Worm (Caenorhabditis elegans) whole organism, L1 larva: ENCODE measurements around the gene lite-1.

Experiments used
- C04F5.9 ChIP-seq: sonication (generic microtip); optimal IDR thresholded peaks from 2 replicates; lab custom pipeline; 2016; ENCODE audit warnings: missing genetic modification characterization, missing compliant biosample characterization
- Y116A8C.19 ChIP-seq: sonication (generic microtip); optimal IDR thresholded peaks from 2 replicates; lab custom pipeline; 2016; ENCODE audit warnings: missing compliant biosample characterization, missing genetic modification characterization, borderline replicate concordance
- alr-1 ChIP-seq: fragments of 200-800 bp; sonication (Bioruptor generic); optimal IDR thresholded peaks from 2 replicates; lab custom pipeline; 2018; ENCODE audit warnings: borderline replicate concordance, mild to moderate bottlenecking, missing genetic modification characterization, missing compliant biosample characterization
- aly-2 ChIP-seq: fragments of 150-350 bp; optimal IDR thresholded peaks from 2 replicates; lab custom pipeline; 2014; ENCODE audit warnings: missing biosample characterization, missing genetic modification characterization
- ceh-88 ChIP-seq: fragments of 200-800 bp; sonication (Bioruptor generic); IDR thresholded peaks from 2 replicates; pipeline ENCODE4 v1.3.6; 2022; ENCODE audit warnings: missing genetic modification characterization, missing compliant biosample characterization
- ceh-90 ChIP-seq: sonication (generic microtip); optimal IDR thresholded peaks from 2 replicates; lab custom pipeline; 2016; ENCODE audit warnings: missing genetic modification characterization, missing compliant biosample characterization
- ces-1 ChIP-seq: fragments of 150-350 bp; optimal IDR thresholded peaks from 2 replicates; lab custom pipeline; 2014; ENCODE audit warnings: missing biosample characterization, missing genetic modification reagents, missing genetic modification characterization
- dpl-1 ChIP-seq, 3 experiments: fragments of 150-350 bp in 2 of 3; sonication (generic microtip) in 1 of 3; optimal IDR thresholded peaks; 2 replicates each; lab custom pipeline; 2014 to 2017; ENCODE audit warnings: missing biosample characterization in 3 of 3, missing genetic modification characterization in 3 of 3, missing genetic modification reagents in 3 of 3
- dsc-1 ChIP-seq: sonication (generic microtip); optimal IDR thresholded peaks from 2 replicates; lab custom pipeline; 2016; ENCODE audit warnings: mild to moderate bottlenecking, missing genetic modification characterization, missing compliant biosample characterization
- efl-3 ChIP-seq: fragments of 200-800 bp; sonication (Bioruptor generic); optimal IDR thresholded peaks from 2 replicates; lab custom pipeline; 2018; ENCODE audit warnings: mild to moderate bottlenecking, missing genetic modification characterization, missing compliant biosample characterization
- egl-13 ChIP-seq: sonication (generic microtip); optimal IDR thresholded peaks from 2 replicates; lab custom pipeline; 2016; ENCODE audit warnings: missing genotype, missing genetic modification reagents, missing genetic modification characterization, missing compliant biosample characterization
- egl-27 ChIP-seq, 2 experiments: fragments of 150-350 bp in 1 of 2; sonication (generic microtip); optimal IDR thresholded peaks; 3 replicates each; lab custom pipeline; 2017 to 2018; ENCODE audit warnings: missing biosample characterization in 2 of 2, missing genetic modification characterization in 2 of 2, missing genetic modification reagents in 2 of 2
- elt-3 ChIP-seq, 6 experiments: fragments of 150-350 bp in 1 of 6; sonication (generic microtip); optimal IDR thresholded peaks; 2 replicates each; lab custom pipeline; 2017 to 2018; ENCODE audit warnings: missing biosample characterization in 6 of 6, missing genetic modification characterization in 6 of 6, inconsistent platforms in 1 of 6
- fkh-10 ChIP-seq: sonication (generic microtip); optimal IDR thresholded peaks from 2 replicates; lab custom pipeline; 2017; ENCODE audit warnings: missing biosample characterization, missing genetic modification reagents, missing genetic modification characterization
- fkh-4 ChIP-seq: sonication (generic microtip); optimal IDR thresholded peaks from 2 replicates; lab custom pipeline; 2016; ENCODE audit warnings: missing compliant biosample characterization, missing genetic modification characterization, borderline replicate concordance
- fos-1 ChIP-seq: fragments of 150-350 bp; optimal IDR thresholded peaks from 2 replicates; lab custom pipeline; 2014; ENCODE audit warnings: missing biosample characterization, missing genetic modification characterization
- grh-1 ChIP-seq: fragments of 200-800 bp; sonication (Bioruptor generic); IDR thresholded peaks from 2 replicates; pipeline ENCODE4 v1.3.6; 2022; ENCODE audit warnings: missing genetic modification reagents, missing genetic modification characterization, missing compliant biosample characterization
- hlh-17 ChIP-seq: fragments of 200-800 bp; sonication (Bioruptor generic); optimal IDR thresholded peaks from 2 replicates; lab custom pipeline; 2018; ENCODE audit warnings: missing genetic modification characterization, mild to moderate bottlenecking, missing compliant biosample characterization, moderate library complexity, borderline replicate concordance
- hpl-2 ChIP-seq: fragments of 150-350 bp; optimal IDR thresholded peaks from 2 replicates; lab custom pipeline; 2014; ENCODE audit warnings: missing biosample characterization, missing genetic modification reagents, missing genetic modification characterization
- lin-14 ChIP-seq: fragments of 200-800 bp; sonication (Bioruptor generic); optimal IDR thresholded peaks from 2 replicates; lab custom pipeline; 2018; ENCODE audit warnings: mild to moderate bottlenecking, missing genetic modification characterization, moderate library complexity, missing compliant biosample characterization
- lin-35 ChIP-seq, 2 experiments: fragments of 150-350 bp; optimal IDR thresholded peaks; 2 replicates each; lab custom pipeline; 2014; ENCODE audit warnings: missing biosample characterization in 2 of 2, missing genetic modification characterization in 2 of 2, missing genetic modification reagents in 2 of 2
- lin-39 ChIP-seq: fragments of 150-350 bp; optimal IDR thresholded peaks from 2 replicates; lab custom pipeline; 2014; ENCODE audit warnings: missing biosample characterization, missing genetic modification reagents, missing genetic modification characterization
- lir-3 ChIP-seq: sonication (generic microtip); optimal IDR thresholded peaks from 2 replicates; lab custom pipeline; 2016; ENCODE audit warnings: mild to moderate bottlenecking, missing genetic modification characterization, moderate library complexity, missing compliant biosample characterization; ENCODE audit not compliant: poor library complexity
- lsy-2 ChIP-seq, 2 experiments: fragments of 150-350 bp; optimal IDR thresholded peaks; 2 replicates each; lab custom pipeline; 2014; ENCODE audit warnings: missing biosample characterization in 2 of 2, missing genetic modification characterization in 2 of 2
- nhr-11 ChIP-seq: fragments of 150-350 bp; optimal IDR thresholded peaks from 2 replicates; lab custom pipeline; 2014; ENCODE audit warnings: missing biosample characterization, missing genetic modification characterization
- nhr-12 ChIP-seq: sonication (generic microtip); optimal IDR thresholded peaks from 2 replicates; lab custom pipeline; 2017; ENCODE audit warnings: missing biosample characterization, missing genetic modification characterization
- nhr-19 ChIP-seq: fragments of 200-800 bp; sonication (Bioruptor generic); conservative IDR thresholded peaks from 2 replicates; pipeline ENCODE4 v1.3.6; 2022; ENCODE audit warnings: missing genetic modification characterization, missing compliant biosample characterization
- nhr-20 ChIP-seq: sonication (generic microtip); optimal IDR thresholded peaks from 2 replicates; lab custom pipeline; 2016; ENCODE audit warnings: mild to moderate bottlenecking, missing genetic modification characterization, missing compliant biosample characterization
- nhr-28 ChIP-seq: fragments of 150-350 bp; optimal IDR thresholded peaks from 2 replicates; lab custom pipeline; 2014; ENCODE audit warnings: missing biosample characterization, missing genetic modification characterization
- nhr-47 ChIP-seq: sonication (generic microtip); optimal IDR thresholded peaks from 2 replicates; lab custom pipeline; 2016; ENCODE audit warnings: mild to moderate bottlenecking, missing genetic modification characterization, moderate library complexity, missing compliant biosample characterization
- nhr-76 ChIP-seq: sonication (generic microtip); optimal IDR thresholded peaks from 2 replicates; lab custom pipeline; 2017; ENCODE audit warnings: missing biosample characterization, missing genetic modification characterization
- nhr-84 ChIP-seq: sonication (generic microtip); optimal IDR thresholded peaks from 2 replicates; lab custom pipeline; 2017; ENCODE audit warnings: missing biosample characterization, missing genetic modification characterization
- pag-3 ChIP-seq: sonication (generic microtip); optimal IDR thresholded peaks from 2 replicates; lab custom pipeline; 2017; ENCODE audit warnings: missing genetic modification characterization, mild to moderate bottlenecking, missing compliant biosample characterization, antibody characterized with exemption, borderline replicate concordance; ENCODE audit not compliant: insufficient read depth
- pax-3 ChIP-seq: fragments of 200-800 bp; sonication (Bioruptor generic); optimal IDR thresholded peaks from 2 replicates; lab custom pipeline; 2018; ENCODE audit warnings: mild to moderate bottlenecking, missing genetic modification characterization, moderate library complexity, missing compliant biosample characterization
- pqm-1 ChIP-seq: sonication (generic microtip); optimal IDR thresholded peaks from 3 replicates; lab custom pipeline; 2017; ENCODE audit warnings: missing biosample characterization, missing genetic modification characterization
- rnt-1 ChIP-seq: sonication (generic microtip); optimal IDR thresholded peaks from 2 replicates; lab custom pipeline; 2016; ENCODE audit warnings: mild to moderate bottlenecking, missing genetic modification characterization, moderate library complexity, missing compliant biosample characterization
- skn-1 ChIP-seq: fragments of 150-350 bp; optimal IDR thresholded peaks from 2 replicates; lab custom pipeline; 2014; ENCODE audit warnings: missing biosample characterization, missing genetic modification characterization
- snpc-4 ChIP-seq: fragments of 150-350 bp; optimal IDR thresholded peaks from 2 replicates; lab custom pipeline; 2014; ENCODE audit warnings: missing biosample characterization, missing genetic modification characterization
- snu-23 ChIP-seq: sonication (generic microtip); optimal IDR thresholded peaks from 2 replicates; lab custom pipeline; 2016; ENCODE audit warnings: missing genetic modification characterization, missing compliant biosample characterization
- sptf-1 ChIP-seq: fragments of 150-350 bp; optimal IDR thresholded peaks from 2 replicates; lab custom pipeline; 2014; ENCODE audit warnings: missing biosample characterization, missing genetic modification characterization
- sup-37 ChIP-seq: fragments of 200-800 bp; sonication (Bioruptor generic); optimal IDR thresholded peaks from 2 replicates; lab custom pipeline; 2018; ENCODE audit warnings: mild to moderate bottlenecking, missing genetic modification characterization, missing compliant biosample characterization
- swsn-7 ChIP-seq: sonication (generic microtip); optimal IDR thresholded peaks from 2 replicates; lab custom pipeline; 2016; ENCODE audit warnings: missing genetic modification characterization, missing compliant biosample characterization
- tbx-2 ChIP-seq: sonication (generic microtip); optimal IDR thresholded peaks from 2 replicates; lab custom pipeline; 2016; ENCODE audit warnings: missing genetic modification characterization, missing compliant biosample characterization
- tlp-1 ChIP-seq: fragments of 150-350 bp; optimal IDR thresholded peaks from 2 replicates; lab custom pipeline; 2014; ENCODE audit warnings: missing biosample characterization, missing genetic modification characterization
- unc-130 ChIP-seq: fragments of 150-350 bp; optimal IDR thresholded peaks from 2 replicates; lab custom pipeline; 2017; ENCODE audit warnings: missing biosample characterization, missing genetic modification characterization, inconsistent platforms
- unc-30 ChIP-seq: sonication (generic microtip); optimal IDR thresholded peaks from 2 replicates; lab custom pipeline; 2017; ENCODE audit warnings: missing biosample characterization, missing genetic modification characterization
- unc-62 ChIP-seq: fragments of 150-350 bp; optimal IDR thresholded peaks from 2 replicates; lab custom pipeline; 2014; ENCODE audit warnings: missing biosample characterization, missing genetic modification reagents, missing genetic modification characterization
- unc-86 ChIP-seq: sonication (generic microtip); optimal IDR thresholded peaks from 2 replicates; lab custom pipeline; 2016; ENCODE audit warnings: missing genetic modification characterization, missing compliant biosample characterization
- vab-15 ChIP-seq: sonication (generic microtip); optimal IDR thresholded peaks from 2 replicates; lab custom pipeline; 2017; ENCODE audit warnings: missing genotype, mild to moderate bottlenecking, missing genetic modification characterization, missing compliant biosample characterization
- zag-1 ChIP-seq: fragments of 150-350 bp; optimal IDR thresholded peaks from 2 replicates; lab custom pipeline; 2014; ENCODE audit warnings: missing biosample characterization, missing genetic modification characterization
- ztf-4 ChIP-seq: fragments of 150-350 bp; optimal IDR thresholded peaks from 2 replicates; lab custom pipeline; 2014; ENCODE audit warnings: missing biosample characterization, missing genetic modification characterization

lite-1 gene

ce11 chrX:6253899-6254670 lies 23.5 kb upstream of the lite-1 start (continued):
- TF ChIP-seq skn-1 (tag; lab: Kevin White, UChicago) = peak; percentile 54
- TF ChIP-seq sup-37 (GFP tag; lab: Kevin White, UChicago) = peak; percentile 14
- no peak for TF ChIP-seq nhr-28 (tag; lab: Kevin White, UChicago)
- TF ChIP-seq pax-3 (tag; lab: Kevin White, UChicago) = peak; percentile 39
- peak; percentile 57; the same call in 1 of the 2 replicates for TF ChIP-seq ceh-88
- peak; percentile 82 for TF ChIP-seq rnt-1 (tag; lab: Kevin White, UChicago)
- peak; percentile 42 for TF ChIP-seq dsc-1 (tag; lab: Kevin White, UChicago)
- peak; percentile 5; the same call in 1 of the 2 replicates for TF ChIP-seq grh-1 (GFP tag; lab: Robert Waterston, UW)
- peak; percentile 33 for TF ChIP-seq lir-3
- peak; percentile 58 for TF ChIP-seq fos-1 (tag; lab: Kevin White, UChicago)
- TF ChIP-seq snpc-4 = no peak
- no peak for TF ChIP-seq ces-1 (GFP tag; lab: Kevin White, UChicago)
- no peak for TF ChIP-seq fkh-10 (GFP tag; lab: Kevin White, UChicago)
- peak; percentile 63 for TF ChIP-seq ztf-4 (tag; lab: Kevin White, UChicago)
- TF ChIP-seq sptf-1 (tag; lab: Kevin White, UChicago) = no peak
- no peak for TF ChIP-seq unc-62 (GFP tag; lab: Kevin White, UChicago)
- TF ChIP-seq tlp-1 = no peak
- no peak for TF ChIP-seq nhr-11 (tag; lab: Kevin White, UChicago)
- no peak for TF ChIP-seq vab-15 (tag; lab: Kevin White, UChicago)
- no peak for TF ChIP-seq ceh-90
- TF ChIP-seq nhr-19 (GFP tag; lab: Robert Waterston, UW) = peak; percentile 53
- TF ChIP-seq C04F5.9 = no peak
- no peak for TF ChIP-seq egl-27 (tag; optimal IDR thresholded peaks at IDR 0.05; lab: Kevin White, UChicago)
- TF ChIP-seq pqm-1 (tag; lab: Kevin White, UChicago) = no peak
- TF ChIP-seq dpl-1 (GFP tag; optimal IDR thresholded peaks at IDR 0.05; lab: Kevin White, UChicago) = no peak
- TF ChIP-seq elt-3 (tag; optimal IDR thresholded peaks at IDR 0.05; lab: Kevin White, UChicago) = peak in 1 of 6 experiments; percentile 54
- TF ChIP-seq unc-130 (tag; lab: Kevin White, UChicago) = peak; percentile 85
- peak; percentile 35 for TF ChIP-seq hlh-17 (GFP tag; lab: Kevin White, UChicago)
- TF ChIP-seq swsn-7 (tag; lab: Kevin White, UChicago) = peak; percentile 54
- no peak for TF ChIP-seq fkh-4 (tag; lab: Kevin White, UChicago)
- TF ChIP-seq lin-39 = no peak
- TF ChIP-seq nhr-76 (tag; lab: Kevin White, UChicago) = no peak
- TF ChIP-seq aly-2 (tag; lab: Kevin White, UChicago) = no peak
- peak; percentile 84 for TF ChIP-seq nhr-20 (tag; lab: Kevin White, UChicago)
- peak; percentile 83 for TF ChIP-seq lin-14 (GFP tag; lab: Kevin White, UChicago)
- no peak for TF ChIP-seq unc-86 (tag; lab: Kevin White, UChicago)
- TF ChIP-seq unc-30 (tag; lab: Kevin White, UChicago) = no peak
- no peak for TF ChIP-seq nhr-84 (tag; lab: Kevin White, UChicago)
- peak; percentile 27 to 58 for TF ChIP-seq lsy-2 (tag; optimal IDR thresholded peaks at IDR 0.05; lab: Kevin White, UChicago)
- TF ChIP-seq lin-35 (GFP tag; optimal IDR thresholded peaks at IDR 0.05; lab: Kevin White, UChicago) = peak; percentile 13 to 67
- TF ChIP-seq pag-3 (tag; lab: Kevin White, UChicago) = no peak
- TF ChIP-seq hpl-2 = no peak
- peak; percentile 45 for TF ChIP-seq tbx-2 (tag; lab: Kevin White, UChicago)
- TF ChIP-seq nhr-12 (tag; lab: Kevin White, UChicago) = no peak
- no peak for TF ChIP-seq egl-13
- TF ChIP-seq alr-1 (tag; lab: Kevin White, UChicago) = no peak
- no peak for TF ChIP-seq Y116A8C.19 (tag; lab: Kevin White, UChicago)
- TF ChIP-seq efl-3 (GFP tag; lab: Kevin White, UChicago) = peak; percentile 31
- TF ChIP-seq snu-23 (GFP tag; lab: Kevin White, UChicago) = peak; percentile 84
- peak; percentile 42 for TF ChIP-seq nhr-47 (tag; lab: Kevin White, UChicago)
- no peak for TF ChIP-seq zag-1 (tag; lab: Kevin White, UChicago)
